Worm (Caenorhabditis elegans): ENCODE results near the gene Y45F10C.2.
A peak's percentile ranks its signal among the peaks of the same experiment; 100 is the strongest.

Gene Y45F10C.2

DNA sequence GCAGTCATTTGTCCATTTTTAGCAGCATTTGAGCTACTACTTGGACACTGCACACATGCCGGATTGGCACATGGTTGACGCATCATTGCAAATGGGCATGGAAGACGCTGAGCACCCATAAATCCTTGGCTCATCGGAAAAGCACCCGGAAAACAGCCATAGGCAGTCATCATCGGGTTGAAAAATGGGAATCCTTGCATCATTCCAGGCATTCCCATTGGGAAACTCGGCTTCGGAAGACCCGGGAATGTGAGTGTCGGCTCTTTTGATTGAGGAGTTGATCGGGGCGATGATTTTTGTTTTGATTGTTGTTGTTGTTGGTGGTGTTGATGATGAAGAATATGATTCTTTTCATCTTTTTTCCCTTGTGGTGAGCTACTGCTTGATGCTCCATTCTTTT lies 40.2 kb upstream of the Y45F10C.2 start:
- TF ChIP-seq nhr-129 (tag; optimal IDR thresholded peaks at IDR 0.05) (peak; percentile 20), gmeb-1 (tag; optimal IDR thresholded peaks at IDR 0.05) (no peak), ceh-82 (tag; optimal IDR thresholded peaks at IDR 0.05) (no peak), lin-11 (tag; optimal IDR thresholded peaks at IDR 0.05) (no peak), nhr-77 (tag; optimal IDR thresholded peaks at IDR 0.05) (no peak), unc-62 (GFP tag; optimal IDR thresholded peaks at IDR 0.05) (peak; percentile 2), mdl-1 (tag; optimal IDR thresholded peaks at IDR 0.05) (no peak), blmp-1 (tag; optimal IDR thresholded peaks at IDR 0.05; ENCODE audit: insufficient read depth) (no peak), sma-9 (GFP tag; optimal IDR thresholded peaks at IDR 0.05) (no peak), sma-9 (tag; optimal IDR thresholded peaks at IDR 0.05) (no peak), lin-13 (GFP tag; optimal IDR thresholded peaks at IDR 0.05) (no peak), nhr-12 (tag; optimal IDR thresholded peaks at IDR 0.05) (no peak), nhr-10 (tag; optimal IDR thresholded peaks at IDR 0.05) (no peak), Y55F3AM.14 (GFP tag; optimal IDR thresholded peaks at IDR 0.05) (peak; percentile 29), nhr-23 (tag; optimal IDR thresholded peaks at IDR 0.05) (no peak), unc-55 (GFP tag; optimal IDR thresholded peaks at IDR 0.05) (no peak), mab-5 (tag; optimal IDR thresholded peaks at IDR 0.05) (peak; percentile 57), nhr-25 (tag; optimal IDR thresholded peaks at IDR 0.05) (no peak)

ce11 chrIV:13701472-13701871 lies 39.0 kb upstream of the Y45F10C.2 start:
- TF ChIP-seq lin-13 (GFP tag; optimal IDR thresholded peaks at IDR 0.05) = no peak
- TF ChIP-seq nhr-129 (tag; optimal IDR thresholded peaks at IDR 0.05) = peak; percentile 27
- no peak for TF ChIP-seq lin-39 (tag; optimal IDR thresholded peaks at IDR 0.05)
- no peak for TF ChIP-seq nhr-21 (tag; optimal IDR thresholded peaks at IDR 0.05)

DNA sequence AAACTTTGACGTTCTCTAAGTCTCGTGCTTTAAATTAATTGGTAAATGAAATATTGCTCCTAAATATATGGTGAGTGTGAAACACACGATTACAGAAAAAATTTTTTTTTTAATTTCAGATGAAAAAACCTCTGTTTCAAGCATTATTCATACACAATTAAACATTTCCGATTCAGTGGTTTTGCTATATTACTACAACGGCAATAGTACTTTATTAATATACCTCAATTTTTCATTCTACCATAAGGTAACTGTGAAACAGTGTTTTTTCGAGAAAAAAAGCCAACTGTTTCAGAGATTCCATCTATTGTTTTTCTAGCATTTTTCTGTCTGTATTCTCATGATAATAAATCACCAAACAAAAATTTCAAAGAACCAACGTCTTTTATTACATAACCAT lies 38.4 kb upstream of the Y45F10C.2 start:
- TF ChIP-seq lsy-2 (tag; optimal IDR thresholded peaks at IDR 0.05) = no peak
- TF ChIP-seq mab-5 (tag; optimal IDR thresholded peaks at IDR 0.05) = peak; percentile 56
- no peak for TF ChIP-seq unc-62 (GFP tag; optimal IDR thresholded peaks at IDR 0.05)
- peak; percentile 4 for TF ChIP-seq nhr-25 (tag; optimal IDR thresholded peaks at IDR 0.05)

- TF ChIP-seq F13H6.1 (tag; optimal IDR thresholded peaks at IDR 0.05) = peak; percentile 53
- peak; percentile 52 for TF ChIP-seq egl-27 (tag; optimal IDR thresholded peaks at IDR 0.05)
- peak; percentile 94 for TF ChIP-seq lin-39 (tag; optimal IDR thresholded peaks at IDR 0.05)
- no peak for TF ChIP-seq mbf-1 (tag; optimal IDR thresholded peaks at IDR 0.05)
- no peak for TF ChIP-seq nhr-6 (tag; optimal IDR thresholded peaks at IDR 0.05)
- TF ChIP-seq ztf-11 (tag; optimal IDR thresholded peaks at IDR 0.05) = no peak
- no peak for TF ChIP-seq sma-3 (GFP tag; optimal IDR thresholded peaks at IDR 0.05)
- TF ChIP-seq lin-13 (GFP tag; optimal IDR thresholded peaks at IDR 0.05) = peak; percentile 18
- peak; percentile 72 for TF ChIP-seq nhr-129 (tag; optimal IDR thresholded peaks at IDR 0.05)
- peak; percentile 28 for TF ChIP-seq crh-2 (tag; optimal IDR thresholded peaks at IDR 0.05)
- no peak for TF ChIP-seq lin-11 (tag; optimal IDR thresholded peaks at IDR 0.05)
- TF ChIP-seq elt-1 (tag; optimal IDR thresholded peaks at IDR 0.05) = peak; percentile 52
- no peak for TF ChIP-seq nhr-237 (tag; optimal IDR thresholded peaks at IDR 0.05)
- TF ChIP-seq nhr-23 (tag; optimal IDR thresholded peaks at IDR 0.05) = peak; percentile 73
- peak; percentile 81 for TF ChIP-seq unc-62 (GFP tag; optimal IDR thresholded peaks at IDR 0.05)
- peak; percentile 86 for TF ChIP-seq ceh-16 (tag; optimal IDR thresholded peaks at IDR 0.05)
- no peak for TF ChIP-seq unc-55 (GFP tag; optimal IDR thresholded peaks at IDR 0.05)
- TF ChIP-seq sma-9 (GFP tag; optimal IDR thresholded peaks at IDR 0.05) = peak; percentile 55
- no peak for TF ChIP-seq sma-9 (tag; optimal IDR thresholded peaks at IDR 0.05)
- peak in 1 of 2 experiments; percentile 43 for TF ChIP-seq lsy-2 (tag; optimal IDR thresholded peaks at IDR 0.05)
- peak; percentile 36 for TF ChIP-seq sem-4 (tag; optimal IDR thresholded peaks at IDR 0.05)
- peak; percentile 99 for TF ChIP-seq mab-5 (tag; optimal IDR thresholded peaks at IDR 0.05)
- TF ChIP-seq nhr-11 (tag; optimal IDR thresholded peaks at IDR 0.05) = no peak
Measured at ce11 chrIV:13699384-13699788, 36.9 kb upstream of the Y45F10C.2 start.

- TF ChIP-seq unc-62 (GFP tag; optimal IDR thresholded peaks at IDR 0.05) (no peak), crh-2 (tag; optimal IDR thresholded peaks at IDR 0.05) (no peak), unc-55 (GFP tag; optimal IDR thresholded peaks at IDR 0.05) (no peak), snpc-4 (tag; optimal IDR thresholded peaks at IDR 0.05) (no peak), mbf-1 (tag; optimal IDR thresholded peaks at IDR 0.05) (no peak), Y55F3AM.14 (GFP tag; optimal IDR thresholded peaks at IDR 0.05) (no peak), mab-5 (tag; optimal IDR thresholded peaks at IDR 0.05) (no peak), ama-1 (optimal IDR thresholded peaks at IDR 0.05) (no peak), nhr-21 (tag; optimal IDR thresholded peaks at IDR 0.05) (no peak), R02D3.7 (tag; optimal IDR thresholded peaks at IDR 0.05) (no peak), nhr-10 (tag; optimal IDR thresholded peaks at IDR 0.05) (no peak), ZK546.5 (tag; optimal IDR thresholded peaks at IDR 0.05) (no peak), fos-1 (tag; optimal IDR thresholded peaks at IDR 0.05) (no peak), blmp-1 (tag; optimal IDR thresholded peaks at IDR 0.05; ENCODE audit: insufficient read depth) (no peak), ztf-1 (GFP tag; conservative IDR thresholded peaks at IDR 0.05) (no peak), elt-3 (tag; optimal IDR thresholded peaks at IDR 0.05) (no peak), aly-2 (tag; optimal IDR thresholded peaks at IDR 0.05) (no peak), nhr-6 (tag; optimal IDR thresholded peaks at IDR 0.05) (no peak), ceh-82 (tag; optimal IDR thresholded peaks at IDR 0.05) (no peak)
Measured at ce11 chrIV:13698603-13699002, 36.1 kb upstream of the Y45F10C.2 start, which contains the start of gene T23G4.127. Gene T23G4.127, minus strand, starts transcription at chrIV:13698703.
